Fruit fly (Drosophila melanogaster) whole organism, embryonic: ENCODE measurements around the gene Cfp1.

Experiments
- Abd-B ChIP-seq: fragments of 200-800 bp; sonication (Bioruptor generic); optimal IDR thresholded peaks from 2 replicates; lab custom pipeline; 2018; ENCODE audit warnings: missing biosample characterization, mild to moderate bottlenecking, missing genetic modification characterization, moderate library complexity
- Aef1 ChIP-seq: fragments of 200-800 bp; sonication (Bioruptor generic); IDR thresholded peaks from 3 replicates; pipeline ENCODE4 v1.3.6; 2022; ENCODE audit warnings: missing biosample characterization, missing genetic modification characterization
- Antp ChIP-seq: fragments of 200-800 bp; sonication (Bioruptor generic); optimal IDR thresholded peaks from 3 replicates; lab custom pipeline; 2016; ENCODE audit warnings: missing biosample characterization, missing genetic modification characterization
- CG10462 ChIP-seq: fragments of 200-800 bp; sonication (Bioruptor generic); optimal IDR thresholded peaks from 2 replicates; lab custom pipeline; 2016; ENCODE audit warnings: missing biosample characterization, missing genetic modification characterization
- CG12391 ChIP-seq: fragments of 200-800 bp; sonication (Bioruptor generic); optimal IDR thresholded peaks from 3 replicates; lab custom pipeline; 2018; ENCODE audit warnings: missing biosample characterization, mild to moderate bottlenecking, missing genetic modification characterization, moderate library complexity
- CG12769 ChIP-seq: fragments of 200-800 bp; sonication (Bioruptor generic); optimal IDR thresholded peaks from 2 replicates; lab custom pipeline; 2019; ENCODE audit warnings: missing biosample characterization, mild to moderate bottlenecking, missing genetic modification characterization, moderate library complexity
- CG13296 ChIP-seq: fragments of 200-800 bp; sonication (Bioruptor generic); optimal IDR thresholded peaks from 3 replicates; lab custom pipeline; 2018; ENCODE audit warnings: missing biosample characterization, mild to moderate bottlenecking, missing genetic modification characterization
- CG14667 ChIP-seq: fragments of 200-800 bp; sonication (Bioruptor generic); IDR thresholded peaks from 2 replicates; pipeline ENCODE4 v1.3.6; 2022; ENCODE audit warnings: missing biosample characterization, missing genetic modification characterization
- CG15514 ChIP-seq: fragments of 200-800 bp; sonication (Bioruptor generic); optimal IDR thresholded peaks from 3 replicates; lab custom pipeline; 2017; ENCODE audit warnings: missing biosample characterization, missing genetic modification characterization, mild to moderate bottlenecking, moderate library complexity, missing genetic modification reagents
- CG16813 ChIP-seq: fragments of 200-800 bp; sonication (Bioruptor generic); IDR thresholded peaks from 3 replicates; pipeline ENCODE4 v1.3.6; 2022; ENCODE audit warnings: missing biosample characterization, missing genetic modification characterization; ENCODE audit not compliant: partially characterized antibody
- CG1792 ChIP-seq: fragments of 200-800 bp; sonication (Bioruptor generic); optimal IDR thresholded peaks from 2 replicates; lab custom pipeline; 2016; ENCODE audit warnings: missing biosample characterization, missing genetic modification characterization
- CG2712 ChIP-seq: fragments of 200-800 bp; optimal IDR thresholded peaks from 3 replicates; lab custom pipeline; 2019; ENCODE audit warnings: missing biosample characterization, mild to moderate bottlenecking, missing genetic modification characterization, moderate library complexity
- CG2889 ChIP-seq: fragments of 200-800 bp; sonication (Bioruptor generic); IDR thresholded peaks from 3 replicates; pipeline ENCODE4 v1.3.6; 2022; ENCODE audit warnings: missing biosample characterization, missing genetic modification characterization
- CG3847 ChIP-seq: fragments of 200-800 bp; sonication (Bioruptor generic); IDR thresholded peaks from 2 replicates; pipeline ENCODE4 v1.3.6; 2022; ENCODE audit warnings: missing biosample characterization, missing genetic modification characterization
- CG3995 ChIP-seq: fragments of 200-800 bp; sonication (Bioruptor generic); optimal IDR thresholded peaks from 3 replicates; lab custom pipeline; 2016; ENCODE audit warnings: missing biosample characterization, missing genetic modification characterization
- CG7745 ChIP-seq: fragments of 200-800 bp; sonication (Bioruptor generic); optimal IDR thresholded peaks from 2 replicates; lab custom pipeline; 2018; ENCODE audit warnings: missing biosample characterization, mild to moderate bottlenecking, missing genetic modification characterization, moderate library complexity
- CG8290 ChIP-seq, 3 experiments: fragments of 200-800 bp; sonication (Bioruptor generic); optimal IDR thresholded peaks; 2 replicates each; lab custom pipeline; 2016 to 2019; ENCODE audit warnings: missing biosample characterization in 3 of 3, missing genetic modification characterization in 3 of 3, mild to moderate bottlenecking in 2 of 3, moderate library complexity in 1 of 3
- CG8924 ChIP-seq: fragments of 200-800 bp; optimal IDR thresholded peaks from 3 replicates; lab custom pipeline; 2019; ENCODE audit warnings: missing biosample characterization, mild to moderate bottlenecking, missing genetic modification characterization, moderate library complexity
- D19B ChIP-seq: fragments of 200-800 bp; sonication (Bioruptor generic); optimal IDR thresholded peaks from 2 replicates; lab custom pipeline; 2017; ENCODE audit warnings: missing biosample characterization, mild to moderate bottlenecking, missing genetic modification characterization
- Dll ChIP-seq: fragments of 200-800 bp; sonication (Bioruptor generic); IDR thresholded peaks from 4 replicates; pipeline ENCODE4 v1.3.6; 2022; ENCODE audit warnings: missing biosample characterization, missing genetic modification characterization; ENCODE audit not compliant: partially characterized antibody
- Doc2 ChIP-seq: fragments of 200-800 bp; sonication (Bioruptor generic); IDR thresholded peaks from 2 replicates; pipeline ENCODE4 v1.3.6; 2022; ENCODE audit warnings: missing biosample characterization, missing genetic modification characterization
- Doc3 ChIP-seq: fragments of 200-800 bp; sonication (Bioruptor generic); IDR thresholded peaks from 3 replicates; pipeline ENCODE4 v1.3.6; 2022; ENCODE audit warnings: missing biosample characterization, missing genetic modification characterization; ENCODE audit not compliant: partially characterized antibody
- Hsf ChIP-seq: fragments of 200-800 bp; sonication (Bioruptor generic); optimal IDR thresholded peaks from 3 replicates; lab custom pipeline; 2016; ENCODE audit warnings: missing biosample characterization, missing genetic modification characterization
- Lhr ChIP-seq: fragments of 200-800 bp; sonication (Bioruptor generic); optimal IDR thresholded peaks from 3 replicates; lab custom pipeline; 2017; ENCODE audit warnings: mild to moderate bottlenecking, missing biosample characterization, missing genetic modification reagents, missing genetic modification characterization
- Lim3 ChIP-seq: fragments of 200-800 bp; sonication (Bioruptor generic); IDR thresholded peaks from 2 replicates; pipeline ENCODE4 v1.3.6; 2022; ENCODE audit warnings: missing biosample characterization, missing genetic modification characterization
- MBD-R2 ChIP-seq: fragments of 200-800 bp; sonication (Bioruptor generic); IDR thresholded peaks from 2 replicates; pipeline ENCODE4 v1.3.6; 2022; ENCODE audit warnings: missing biosample characterization, missing genetic modification characterization
- Med ChIP-seq: fragments of 200-800 bp; sonication (Bioruptor generic); peaks from one replicate; lab custom pipeline; 2016; ENCODE audit warnings: missing biosample characterization, missing genetic modification characterization, mild to moderate bottlenecking, inconsistent platforms, moderate library complexity
- Rfx ChIP-seq: fragments of 200-800 bp; sonication (Bioruptor generic); IDR thresholded peaks from 2 replicates; pipeline ENCODE4 v1.3.6; 2022; ENCODE audit warnings: missing biosample characterization, missing genetic modification characterization
- Scr ChIP-seq: fragments of 200-800 bp; sonication (Bioruptor generic); IDR thresholded peaks from 2 replicates; pipeline ENCODE4 v1.3.6; 2022; ENCODE audit warnings: missing biosample characterization, missing genetic modification characterization; ENCODE audit not compliant: partially characterized antibody
- ab ChIP-seq: fragments of 200-800 bp; sonication (Bioruptor generic); optimal IDR thresholded peaks from 2 replicates; lab custom pipeline; 2016; ENCODE audit warnings: missing biosample characterization, missing genetic modification characterization
- ac ChIP-seq: fragments of 200-800 bp; sonication (Bioruptor generic); optimal IDR thresholded peaks from 3 replicates; lab custom pipeline; 2017; ENCODE audit warnings: missing biosample characterization, mild to moderate bottlenecking, missing genetic modification characterization
- ara ChIP-seq: fragments of 200-800 bp; sonication (Bioruptor generic); IDR thresholded peaks from 2 replicates; pipeline ENCODE4 v1.3.6; 2022; ENCODE audit warnings: missing biosample characterization, missing genetic modification characterization
- ato ChIP-seq: fragments of 200-800 bp; sonication (Bioruptor generic); IDR thresholded peaks from 2 replicates; pipeline ENCODE4 v1.3.6; 2022; ENCODE audit warnings: missing biosample characterization, missing genetic modification characterization; ENCODE audit not compliant: partially characterized antibody
- bbx ChIP-seq: fragments of 200-800 bp; sonication (Bioruptor generic); IDR thresholded peaks from 2 replicates; pipeline ENCODE4 v1.3.6; 2022; ENCODE audit warnings: missing biosample characterization, missing genetic modification characterization; ENCODE audit not compliant: partially characterized antibody
- chn ChIP-seq: fragments of 200-800 bp; sonication (Bioruptor generic); optimal IDR thresholded peaks from 2 replicates; lab custom pipeline; 2016; ENCODE audit warnings: missing biosample characterization, missing genetic modification characterization
- crol ChIP-seq: fragments of 200-800 bp; sonication (Bioruptor generic); IDR thresholded peaks from 2 replicates; pipeline ENCODE4 v1.3.6; 2022; ENCODE audit warnings: missing biosample characterization, missing genetic modification characterization
- emc ChIP-seq: fragments of 200-800 bp; sonication (Bioruptor generic); optimal IDR thresholded peaks from 2 replicates; lab custom pipeline; 2016; ENCODE audit warnings: missing biosample characterization, missing genetic modification characterization
- grau ChIP-seq: fragments of 200-800 bp; optimal IDR thresholded peaks from 3 replicates; lab custom pipeline; 2019; ENCODE audit warnings: missing biosample characterization, mild to moderate bottlenecking, missing genetic modification characterization, moderate library complexity
- hbn ChIP-seq: fragments of 200-800 bp; sonication (Bioruptor generic); IDR thresholded peaks from 2 replicates; pipeline ENCODE4 v1.3.6; 2022; ENCODE audit warnings: missing biosample characterization, missing genetic modification characterization; ENCODE audit not compliant: partially characterized antibody
- lilli ChIP-seq: fragments of 200-800 bp; sonication (Bioruptor generic); optimal IDR thresholded peaks from 3 replicates; lab custom pipeline; 2016; ENCODE audit warnings: missing biosample characterization, missing genetic modification characterization
- peb ChIP-seq: fragments of 200-800 bp; sonication (Bioruptor generic); IDR thresholded peaks from 2 replicates; pipeline ENCODE4 v1.3.6; 2022; ENCODE audit warnings: missing biosample characterization, missing genetic modification characterization
- prd ChIP-seq, 3 experiments: fragments of >200 bp in 2 of 3; fragments of 200-800 bp in 1 of 3; sonication (Bioruptor generic) in 1 of 3; optimal IDR thresholded peaks in 2 of 3; IDR thresholded peaks in 1 of 3; 2 replicates in 2 of 3; 3 replicates in 1 of 3; pipeline versions ENCODE4 v1.3.6 to Lab custom; 2017 to 2022; ENCODE audit warnings: missing biosample characterization in 1 of 3, missing genetic modification characterization in 1 of 3
- rib ChIP-seq: fragments of 200-800 bp; sonication (Bioruptor generic); IDR thresholded peaks from 2 replicates; pipeline ENCODE4 v1.3.6; 2022; ENCODE audit warnings: missing biosample characterization, missing genetic modification characterization
- row ChIP-seq: fragments of 200-800 bp; sonication (Bioruptor generic); IDR thresholded peaks from 3 replicates; pipeline ENCODE4 v1.3.6; 2022; ENCODE audit warnings: missing biosample characterization, missing genetic modification characterization
- salm ChIP-seq: fragments of 200-800 bp; sonication (Bioruptor generic); optimal IDR thresholded peaks from 2 replicates; lab custom pipeline; 2018; ENCODE audit warnings: missing biosample characterization, mild to moderate bottlenecking, missing genetic modification characterization
- stwl ChIP-seq: fragments of 200-800 bp; sonication (Bioruptor generic); optimal IDR thresholded peaks from 3 replicates; lab custom pipeline; 2018; ENCODE audit warnings: missing biosample characterization, mild to moderate bottlenecking, missing genetic modification characterization, moderate library complexity
- twi ChIP-seq: fragments of 200-800 bp; optimal IDR thresholded peaks from 2 replicates; lab custom pipeline; 2019; ENCODE audit warnings: missing biosample characterization, mild to moderate bottlenecking, missing genetic modification characterization, moderate library complexity
- unc-4 ChIP-seq: fragments of 200-800 bp; sonication (Bioruptor generic); IDR thresholded peaks from 2 replicates; pipeline ENCODE4 v1.3.6; 2022; ENCODE audit warnings: missing biosample characterization, missing genetic modification characterization; ENCODE audit not compliant: partially characterized antibody
- wdn ChIP-seq: fragments of 200-800 bp; sonication (Bioruptor generic); IDR thresholded peaks from 2 replicates; pipeline ENCODE4 v1.3.6; 2022; ENCODE audit warnings: missing biosample characterization, missing genetic modification characterization

Gene Cfp1

DNA sequence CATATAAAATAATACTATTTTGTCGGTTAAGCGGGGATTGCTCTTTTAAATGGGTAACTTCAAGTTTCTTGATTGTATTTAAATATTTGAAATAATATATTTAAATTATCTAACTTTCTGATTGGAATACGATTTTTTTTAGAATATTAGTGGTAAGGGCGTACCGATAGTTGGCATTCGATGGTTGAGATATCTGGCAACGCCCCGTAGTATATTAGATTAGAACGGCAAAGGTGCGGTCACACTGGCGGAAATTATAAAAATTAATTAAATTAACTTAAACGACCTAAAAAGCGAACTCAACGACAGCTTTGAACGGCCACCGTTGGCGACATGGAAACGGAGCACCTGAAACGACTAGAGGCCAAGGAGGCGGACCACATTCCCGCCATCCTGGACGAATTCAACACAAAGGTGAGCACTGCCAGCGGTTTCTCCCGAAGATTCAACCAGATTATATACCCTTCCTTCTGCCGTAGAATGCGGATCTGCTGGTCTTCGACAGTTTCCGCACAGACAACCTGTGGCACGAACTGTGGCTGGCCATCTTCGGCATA lies 16.7 kb downstream of the Cfp1 start, which contains the start of gene ric8a (continued):
- TF ChIP-seq unc-4 (GFP tag; lab: Robert Waterston, UW) (peak; percentile 76), chn (no peak), Doc2 (no peak), stwl (tag; lab: Kevin White, UChicago) (peak; percentile 52), D19B (GFP tag; lab: Kevin White, UChicago) (no peak), Abd-B (GFP tag; lab: Kevin White, UChicago) (peak; percentile 32), crol (GFP tag; lab: Robert Waterston, UW) (no peak), CG15514 (GFP tag; lab: Kevin White, UChicago) (peak; percentile 37), Dll (GFP tag; lab: Robert Waterston, UW) (peak; percentile 76), CG12769 (tag; lab: Kevin White, UChicago) (no peak), salm (tag; lab: Kevin White, UChicago) (no peak), bbx (GFP tag; lab: Robert Waterston, UW) (peak; percentile 77), grau (tag; lab: Kevin White, UChicago) (peak; percentile 27), prd (optimal IDR thresholded peaks at IDR 0.05; lab: Kevin White, UChicago) (no peak), prd (GFP tag; IDR thresholded peaks at IDR 0.05; lab: Robert Waterston, UW) (no peak), CG8290 (GFP tag; optimal IDR thresholded peaks at IDR 0.05; lab: Kevin White, UChicago) (peak; percentile 29), CG8290 (tag; optimal IDR thresholded peaks at IDR 0.05; lab: Kevin White, UChicago) (no peak), emc (GFP tag; lab: Kevin White, UChicago) (no peak), CG3847 (GFP tag; lab: Robert Waterston, UW) (peak; percentile 75), Aef1 (0 out of 3 replicates have a peak, but pooled peaks have one; percentile 17), CG1792 (no peak), MBD-R2 (GFP tag; lab: Robert Waterston, UW) (peak; percentile 79), Antp (GFP tag; lab: Kevin White, UChicago) (no peak), Scr (GFP tag; lab: Robert Waterston, UW) (peak; percentile 81), ab (GFP tag; lab: Kevin White, UChicago) (no peak), Med (GFP tag; lab: Kevin White, UChicago) (peak; percentile 48), peb (GFP tag; lab: Robert Waterston, UW) (no peak), lilli (GFP tag; lab: Kevin White, UChicago) (peak; percentile 21), CG10462 (GFP tag; lab: Kevin White, UChicago) (no peak), CG12391 (tag; lab: Kevin White, UChicago) (peak; percentile 12), row (GFP tag; lab: Robert Waterston, UW) (peak; percentile 85), ara (GFP tag; lab: Robert Waterston, UW) (no peak), Doc3 (GFP tag; lab: Robert Waterston, UW) (peak; percentile 55), CG13296 (GFP tag; lab: Kevin White, UChicago) (no peak), hbn (peak; percentile 75), Lim3 (GFP tag; lab: Robert Waterston, UW) (no peak), CG8924 (tag; lab: Kevin White, UChicago) (peak; percentile 35), Lhr (GFP tag; lab: Kevin White, UChicago) (no peak), CG3995 (GFP tag; lab: Kevin White, UChicago) (no peak), Hsf (GFP tag; lab: Kevin White, UChicago) (no peak), CG16813 (GFP tag; lab: Robert Waterston, UW) (peak; percentile 85), ato (GFP tag; lab: Robert Waterston, UW) (peak; percentile 68), twi (tag; lab: Kevin White, UChicago) (no peak), ac (GFP tag; lab: Kevin White, UChicago) (no peak), CG14667 (no peak), CG2889 (GFP tag; lab: Robert Waterston, UW) (no peak), CG7745 (tag; lab: Kevin White, UChicago) (peak; percentile 99), wdn (GFP tag; lab: Robert Waterston, UW) (no peak), rib (GFP tag; lab: Robert Waterston, UW) (no peak), Rfx (GFP tag; lab: Robert Waterston, UW) (peak; percentile 54), CG2712 (tag; lab: Kevin White, UChicago) (no peak)
